Fruit fly (Drosophila melanogaster) whole organism, embryonic: Measurements from ENCODE around the gene CG43845.

Experiments used
- ATbp ChIP-seq: fragments of 200-800 bp; sonication (Bioruptor generic); optimal IDR thresholded peaks from 2 replicates; lab custom pipeline; 2017; ENCODE audit warnings: missing biosample characterization, mild to moderate bottlenecking, missing genetic modification characterization, missing genetic modification reagents
- Ada2b ChIP-seq: fragments of 200-800 bp; sonication (Bioruptor generic); IDR thresholded peaks from 2 replicates; pipeline ENCODE4 v1.3.6; 2022; ENCODE audit warnings: missing biosample characterization, missing genetic modification characterization
- Asciz ChIP-seq: fragments of 200-800 bp; sonication (Bioruptor generic); optimal IDR thresholded peaks from 2 replicates; lab custom pipeline; 2017; ENCODE audit warnings: missing biosample characterization, mild to moderate bottlenecking, missing genetic modification characterization, missing genetic modification reagents
- CG11560 ChIP-seq: fragments of 200-800 bp; sonication (Bioruptor generic); IDR thresholded peaks from 3 replicates; pipeline ENCODE4 v1.3.6; 2022; ENCODE audit warnings: missing biosample characterization, missing genetic modification characterization
- CG14710 ChIP-seq: fragments of 200-800 bp; sonication (Bioruptor generic); optimal IDR thresholded peaks from 3 replicates; lab custom pipeline; 2019; ENCODE audit warnings: missing biosample characterization, mild to moderate bottlenecking, missing genetic modification characterization, moderate library complexity
- CG16779 ChIP-seq: fragments of 200-800 bp; sonication (Bioruptor generic); IDR thresholded peaks from 2 replicates; pipeline ENCODE4 v1.3.6; 2022; ENCODE audit warnings: missing biosample characterization, missing genetic modification characterization
- CG17385 ChIP-seq: fragments of 200-800 bp; sonication (Bioruptor generic); optimal IDR thresholded peaks from 3 replicates; lab custom pipeline; 2018; ENCODE audit warnings: missing biosample characterization, mild to moderate bottlenecking, missing genetic modification characterization
- CG18764 ChIP-seq: fragments of 200-800 bp; sonication (Bioruptor generic); optimal IDR thresholded peaks from 3 replicates; lab custom pipeline; 2016; ENCODE audit warnings: missing biosample characterization, missing genetic modification characterization
- CG2116 ChIP-seq: fragments of 200-800 bp; sonication (Bioruptor generic); optimal IDR thresholded peaks from 3 replicates; lab custom pipeline; 2018; ENCODE audit warnings: missing biosample characterization, mild to moderate bottlenecking, missing genetic modification characterization
- CG3163 ChIP-seq: fragments of 200-800 bp; sonication (Bioruptor generic); optimal IDR thresholded peaks from 3 replicates; lab custom pipeline; 2016; ENCODE audit warnings: missing biosample characterization, missing genetic modification characterization
- CG34376 ChIP-seq: fragments of 200-800 bp; sonication (Bioruptor generic); optimal IDR thresholded peaks from 2 replicates; lab custom pipeline; 2018; ENCODE audit warnings: missing biosample characterization, mild to moderate bottlenecking, missing genetic modification characterization
- CG3726 ChIP-seq: fragments of 200-800 bp; sonication (Bioruptor generic); IDR thresholded peaks from 3 replicates; pipeline ENCODE4, ENCODE4 v1.3.6; 2022; ENCODE audit warnings: missing biosample characterization, missing genetic modification characterization
- CG5180 ChIP-seq: fragments of 200-800 bp; sonication (Bioruptor generic); optimal IDR thresholded peaks from 3 replicates; lab custom pipeline; 2017; ENCODE audit warnings: missing biosample characterization, missing genetic modification characterization, mild to moderate bottlenecking, moderate library complexity, missing genetic modification reagents
- CG6175 ChIP-seq: fragments of 200-800 bp; sonication (Bioruptor generic); IDR thresholded peaks from 3 replicates; pipeline ENCODE4 v1.3.6; 2022; ENCODE audit warnings: missing biosample characterization, missing genetic modification characterization
- CG6654 ChIP-seq: fragments of 200-800 bp; sonication (Bioruptor generic); optimal IDR thresholded peaks from 2 replicates; lab custom pipeline; 2017; ENCODE audit warnings: missing biosample characterization, mild to moderate bottlenecking, missing genetic modification characterization
- CG6854 ChIP-seq: fragments of 200-800 bp; sonication (Bioruptor generic); optimal IDR thresholded peaks from 3 replicates; lab custom pipeline; 2017; ENCODE audit warnings: missing biosample characterization, mild to moderate bottlenecking, missing genetic modification characterization
- CG7556 ChIP-seq: fragments of 200-800 bp; sonication (Bioruptor generic); optimal IDR thresholded peaks from 2 replicates; lab custom pipeline; 2017; ENCODE audit warnings: missing biosample characterization, mild to moderate bottlenecking, missing genetic modification characterization
- CG8089 ChIP-seq: fragments of 200-800 bp; sonication (Bioruptor generic); optimal IDR thresholded peaks from 3 replicates; lab custom pipeline; 2016; ENCODE audit warnings: missing biosample characterization, missing genetic modification characterization
- CG8359 ChIP-seq: fragments of 200-800 bp; sonication (Bioruptor generic); optimal IDR thresholded peaks from 2 replicates; lab custom pipeline; 2017; ENCODE audit warnings: missing biosample characterization, mild to moderate bottlenecking, missing genetic modification characterization, borderline replicate concordance
- CG9876 ChIP-seq: fragments of 200-800 bp; sonication (Bioruptor generic); optimal IDR thresholded peaks from 2 replicates; lab custom pipeline; 2016; ENCODE audit warnings: missing biosample characterization, missing genetic modification characterization
- CHES-1-like ChIP-seq: fragments of 200-800 bp; sonication (Bioruptor generic); optimal IDR thresholded peaks from 2 replicates; lab custom pipeline; 2016; ENCODE audit warnings: missing biosample characterization, missing genetic modification characterization
- Dbx ChIP-seq: fragments of 200-800 bp; sonication (Bioruptor generic); IDR thresholded peaks from 3 replicates; pipeline ENCODE4 v1.3.6; 2022; ENCODE audit warnings: missing biosample characterization, missing genetic modification characterization
- E2f2 ChIP-seq: fragments of 200-800 bp; sonication (Bioruptor generic); IDR thresholded peaks from 2 replicates; pipeline ENCODE4 v1.3.6; 2022; ENCODE audit warnings: missing biosample characterization, missing genetic modification characterization
- Elba2 ChIP-seq: fragments of 200-800 bp; sonication (Bioruptor generic); optimal IDR thresholded peaks from 3 replicates; lab custom pipeline; 2016; ENCODE audit warnings: missing biosample characterization, missing genetic modification characterization
- Hr39 ChIP-seq: fragments of >200 bp; optimal IDR thresholded peaks from 2 replicates; lab custom pipeline; 2017
- MESR4 ChIP-seq: fragments of 200-800 bp; sonication (Bioruptor generic); optimal IDR thresholded peaks from 2 replicates; lab custom pipeline; 2018; ENCODE audit warnings: missing biosample characterization, mild to moderate bottlenecking, missing genetic modification characterization, moderate library complexity
- Med ChIP-seq: fragments of 200-800 bp; sonication (Bioruptor generic); peaks from one replicate; lab custom pipeline; 2016; ENCODE audit warnings: missing biosample characterization, missing genetic modification characterization, mild to moderate bottlenecking, inconsistent platforms, moderate library complexity
- NC2β ChIP-seq: fragments of 200-800 bp; sonication (Bioruptor generic); optimal IDR thresholded peaks from 2 replicates; lab custom pipeline; 2016; ENCODE audit warnings: missing biosample characterization, missing genetic modification characterization
- NFAT ChIP-seq: fragments of 200-800 bp; sonication (Bioruptor generic); IDR thresholded peaks from 2 replicates; pipeline ENCODE4 v1.3.6; 2022; ENCODE audit warnings: missing biosample characterization, missing genetic modification characterization
- Nf-YA ChIP-seq: fragments of 200-800 bp; sonication (Bioruptor generic); IDR thresholded peaks from 2 replicates; pipeline ENCODE4 v1.3.6; 2022; ENCODE audit warnings: missing biosample characterization, missing genetic modification characterization
- Opbp ChIP-seq: fragments of 200-800 bp; sonication (Bioruptor generic); IDR thresholded peaks from 3 replicates; pipeline ENCODE4 v1.3.6; 2022; ENCODE audit warnings: missing biosample characterization, missing genetic modification characterization; ENCODE audit not compliant: partially characterized antibody
- Ptx1 ChIP-seq: fragments of 200-800 bp; sonication (Bioruptor generic); IDR thresholded peaks from 2 replicates; pipeline ENCODE4 v1.3.6; 2022; ENCODE audit warnings: missing biosample characterization, missing genetic modification characterization
- Usf ChIP-seq: fragments of 200-800 bp; sonication (Bioruptor generic); optimal IDR thresholded peaks from 2 replicates; lab custom pipeline; 2017; ENCODE audit warnings: missing genotype, missing biosample characterization, missing genetic modification characterization
- Vsx1 ChIP-seq: fragments of 200-800 bp; sonication (Bioruptor generic); optimal IDR thresholded peaks from 2 replicates; lab custom pipeline; 2017; ENCODE audit warnings: missing biosample characterization, mild to moderate bottlenecking, missing genetic modification characterization, missing genetic modification reagents
- caup ChIP-seq: fragments of 200-800 bp; sonication (Bioruptor generic); optimal IDR thresholded peaks from 3 replicates; lab custom pipeline; 2017; ENCODE audit warnings: missing biosample characterization, mild to moderate bottlenecking, missing genetic modification characterization, moderate library complexity; ENCODE audit not compliant: severe bottlenecking
- corto ChIP-seq: fragments of 200-800 bp; sonication (Bioruptor generic); optimal IDR thresholded peaks from 2 replicates; lab custom pipeline; 2016; ENCODE audit warnings: missing biosample characterization, mild to moderate bottlenecking, missing genetic modification characterization, moderate library complexity
- da ChIP-seq: fragments of 200-800 bp; sonication (Bioruptor generic); optimal IDR thresholded peaks from 2 replicates; lab custom pipeline; 2016; ENCODE audit warnings: missing biosample characterization, missing genetic modification characterization
- dan ChIP-seq: fragments of 200-800 bp; sonication (Bioruptor generic); IDR thresholded peaks from 2 replicates; pipeline ENCODE4 v1.3.6; 2022; ENCODE audit warnings: missing biosample characterization, missing genetic modification characterization
- ftz-f1 ChIP-seq: fragments of 200-800 bp; sonication (Bioruptor generic); optimal IDR thresholded peaks from 2 replicates; lab custom pipeline; 2016; ENCODE audit warnings: missing biosample characterization, missing genetic modification characterization
- grau ChIP-seq: fragments of 200-800 bp; optimal IDR thresholded peaks from 3 replicates; lab custom pipeline; 2019; ENCODE audit warnings: missing biosample characterization, mild to moderate bottlenecking, missing genetic modification characterization, moderate library complexity
- hb ChIP-seq: fragments of 200-800 bp; sonication (Bioruptor generic); IDR thresholded peaks from 3 replicates; pipeline ENCODE4 v1.3.6; 2022; ENCODE audit warnings: missing biosample characterization, missing genetic modification characterization; ENCODE audit not compliant: partially characterized antibody
- kni ChIP-seq: fragments of 200-800 bp; sonication (Bioruptor generic); optimal IDR thresholded peaks from 3 replicates; lab custom pipeline; 2017; ENCODE audit warnings: mild to moderate bottlenecking, missing biosample characterization, missing genetic modification reagents, missing genetic modification characterization
- knrl ChIP-seq: fragments of 200-800 bp; sonication (Bioruptor generic); IDR thresholded peaks from 3 replicates; pipeline ENCODE4 v1.3.6; 2022; ENCODE audit warnings: missing biosample characterization, missing genetic modification characterization; ENCODE audit not compliant: partially characterized antibody
- lab ChIP-seq: fragments of 200-800 bp; sonication (Bioruptor generic); optimal IDR thresholded peaks from 3 replicates; lab custom pipeline; 2017; ENCODE audit warnings: missing biosample characterization, missing genetic modification characterization, mild to moderate bottlenecking, moderate library complexity, missing genetic modification reagents
- nerfin-2 ChIP-seq: fragments of 200-800 bp; sonication (Bioruptor generic); IDR thresholded peaks from 2 replicates; pipeline ENCODE4 v1.3.6; 2022; ENCODE audit warnings: missing biosample characterization, missing genetic modification characterization; ENCODE audit not compliant: partially characterized antibody
- sug ChIP-seq: fragments of 200-800 bp; optimal IDR thresholded peaks from 2 replicates; lab custom pipeline; 2019; ENCODE audit warnings: missing biosample characterization, mild to moderate bottlenecking, missing genetic modification characterization, moderate library complexity
- tll ChIP-seq, 2 experiments: fragments of 200-800 bp in 1 of 2; fragments of >200 bp in 1 of 2; sonication (Bioruptor generic) in 1 of 2; optimal IDR thresholded peaks; 2 replicates each; lab custom pipeline; 2017 to 2019; ENCODE audit warnings: missing biosample characterization in 2 of 2, missing genetic modification characterization in 2 of 2, mild to moderate bottlenecking in 1 of 2, moderate library complexity in 1 of 2
- wdn ChIP-seq: fragments of 200-800 bp; sonication (Bioruptor generic); IDR thresholded peaks from 2 replicates; pipeline ENCODE4 v1.3.6; 2022; ENCODE audit warnings: missing biosample characterization, missing genetic modification characterization

CG43845 gene

dm6 chr3R:5517002-5517875 lies 5.7 kb downstream of the CG43845 start, which contains the start of gene Itpr (continued):
- no peak for TF ChIP-seq CG3726 (GFP tag; lab: Robert Waterston, UW)
- 0 out of 3 replicates have a peak, but pooled peaks have one; percentile 14 for TF ChIP-seq knrl
- no peak for TF ChIP-seq CG16779
- TF ChIP-seq grau (tag; lab: Kevin White, UChicago): peak; percentile 68
- no peak for TF ChIP-seq ATbp
- TF ChIP-seq MESR4: peak; percentile 41
- peak; percentile 69 for TF ChIP-seq CG17385 (GFP tag; lab: Kevin White, UChicago)
- TF ChIP-seq CG7556: no peak
- TF ChIP-seq CG6854 (GFP tag; lab: Kevin White, UChicago): no peak
- TF ChIP-seq CG18764 (GFP tag; lab: Kevin White, UChicago): no peak
- TF ChIP-seq CG9876 (GFP tag; lab: Kevin White, UChicago): no peak
- no peak for TF ChIP-seq Usf (GFP tag; lab: Kevin White, UChicago)
- TF ChIP-seq Ptx1: no peak
- no peak for TF ChIP-seq dan (GFP tag; lab: Robert Waterston, UW)
- TF ChIP-seq kni (GFP tag; lab: Kevin White, UChicago): peak; percentile 59
- TF ChIP-seq ftz-f1 (GFP tag; lab: Kevin White, UChicago): peak; percentile 31
- 0 out of 3 replicates have a peak, but pooled peaks have one; percentile 45 for TF ChIP-seq hb (GFP tag; lab: Robert Waterston, UW)
- no peak for TF ChIP-seq Hr39 (lab: Kevin White, UChicago)
- TF ChIP-seq Elba2 (GFP tag; lab: Kevin White, UChicago): peak; percentile 75
- TF ChIP-seq CG8089 (GFP tag; lab: Kevin White, UChicago): no peak
- no peak for TF ChIP-seq CG11560
- TF ChIP-seq CG6654 (GFP tag; lab: Kevin White, UChicago): no peak
- TF ChIP-seq CG34376 (GFP tag; lab: Kevin White, UChicago): peak; percentile 15
- no peak for TF ChIP-seq CG6175
- TF ChIP-seq NFAT (GFP tag; lab: Robert Waterston, UW): 0 out of 2 replicates have a peak, but pooled peaks have one; percentile 3
- TF ChIP-seq tll (GFP tag; optimal IDR thresholded peaks at IDR 0.05; lab: Kevin White, UChicago): no peak
- peak; percentile 86 for TF ChIP-seq Med (GFP tag; lab: Kevin White, UChicago)
- TF ChIP-seq wdn (GFP tag; lab: Robert Waterston, UW): no peak
- no peak for TF ChIP-seq CHES-1-like
- TF ChIP-seq Vsx1 (GFP tag; lab: Kevin White, UChicago): no peak
- TF ChIP-seq Nf-YA (GFP tag; lab: Robert Waterston, UW): no peak
- TF ChIP-seq CG2116 (GFP tag; lab: Kevin White, UChicago): peak; percentile 10
- TF ChIP-seq nerfin-2: no peak
- TF ChIP-seq NC2β (GFP tag; lab: Kevin White, UChicago): no peak
- 0 out of 3 replicates have a peak, but pooled peaks have one; percentile 28 for TF ChIP-seq Dbx (GFP tag; lab: Robert Waterston, UW)
- TF ChIP-seq Opbp (GFP tag; lab: Robert Waterston, UW): peak; percentile 9; the same call in 1 of the 3 replicates
- TF ChIP-seq da (GFP tag; lab: Kevin White, UChicago): no peak
- TF ChIP-seq sug (tag; lab: Kevin White, UChicago): peak; percentile 57
- peak; percentile 20 for TF ChIP-seq corto (GFP tag; lab: Kevin White, UChicago)
- TF ChIP-seq Ada2b (GFP tag; lab: Robert Waterston, UW): no peak
- no peak for TF ChIP-seq CG8359 (GFP tag; lab: Kevin White, UChicago)
- TF ChIP-seq E2f2: peak; percentile 34; the same call in 1 of the 2 replicates
- no peak for TF ChIP-seq CG14710
- no peak for TF ChIP-seq CG5180 (GFP tag; lab: Kevin White, UChicago)
- TF ChIP-seq Asciz (GFP tag; lab: Kevin White, UChicago): no peak
- peak; percentile 22 for TF ChIP-seq lab (GFP tag; lab: Kevin White, UChicago)
- no peak for TF ChIP-seq CG3163 (GFP tag; lab: Kevin White, UChicago)
- TF ChIP-seq caup (GFP tag; lab: Kevin White, UChicago): peak; percentile 15
